Fruit fly (Drosophila melanogaster) whole organism: Measurements from ENCODE around the gene CG13796.
"Not testable (repeated sequence)": the region's sequence is repeated elsewhere in the genome, so short reads cannot be mapped to it uniquely, and the experiment has no call there.

Experiments
- CG8478 ChIP-seq: fragments of >200 bp; optimal IDR thresholded peaks from 2 replicates; lab custom pipeline; 2018; ENCODE audit warnings: inconsistent platforms
- Dll ChIP-seq: fragments of >200 bp; optimal IDR thresholded peaks from 2 replicates; lab custom pipeline; 2017
- EcR ChIP-seq, 2 experiments: fragments of >200 bp; optimal IDR thresholded peaks; 2 replicates each; lab custom pipeline; 2017; ENCODE audit warnings: missing biosample characterization in 2 of 2, missing genetic modification characterization in 2 of 2, missing genetic modification reagents in 2 of 2
- pan ChIP-seq: fragments of >200 bp; optimal IDR thresholded peaks from 2 replicates; lab custom pipeline; 2017
- psq ChIP-seq: fragments of >200 bp; optimal IDR thresholded peaks from 2 replicates; lab custom pipeline; 2017
- usp ChIP-seq: fragments of >200 bp; optimal IDR thresholded peaks from 2 replicates; lab custom pipeline; 2017; ENCODE audit warnings: missing biosample characterization, missing genetic modification characterization, mixed read lengths

The CG13796 gene

DNA sequence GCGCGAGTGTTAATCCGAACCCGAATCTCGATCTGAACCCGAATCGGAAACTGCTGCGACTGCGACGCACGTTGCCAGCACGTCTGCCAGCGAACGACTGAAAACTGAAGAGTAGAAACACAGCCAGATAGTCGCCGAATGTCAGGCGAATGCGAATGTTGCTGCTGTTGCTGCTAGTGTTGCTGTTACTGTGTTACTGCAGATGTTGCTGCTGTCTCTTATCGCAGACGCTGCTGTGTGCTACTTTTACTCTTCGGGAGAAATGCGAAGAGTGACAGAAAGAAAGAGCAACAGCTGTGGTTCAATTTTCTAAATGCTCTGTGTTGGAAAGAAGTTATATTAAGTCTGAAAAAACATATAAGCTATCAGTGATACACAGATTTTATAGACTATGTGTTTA is at the start of gene CG13796:
CG13796 (minus strand) TSS at position 101 of the 400 bp plus-strand sequence.
- not testable (repeated sequence) for TF ChIP-seq usp (GFP tag; lab: Kevin White, UChicago); psq; Dll (lab: Kevin White, UChicago)

DNA sequence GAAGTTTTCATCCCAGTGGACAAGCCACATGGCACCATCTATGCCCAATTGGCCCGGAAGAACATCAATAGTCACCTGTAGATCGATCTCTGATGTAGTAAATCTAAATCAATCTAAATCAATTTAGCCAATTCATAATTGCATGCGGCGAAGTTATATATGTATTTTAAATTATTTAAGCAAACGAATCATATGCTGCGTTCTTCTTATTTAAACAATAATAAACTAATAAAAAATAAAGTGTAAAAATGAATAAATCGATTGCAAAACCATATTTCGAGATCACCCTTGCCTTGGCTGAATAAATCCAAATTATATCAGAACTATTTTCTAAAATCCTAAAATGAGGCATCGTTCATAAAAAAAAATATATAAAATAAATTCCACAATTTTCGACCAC is 48.7 kb upstream of the CG13796 start, which contains the start of gene CG7164:
CG7164 (plus strand) TSS at position 301 of the 400 bp plus-strand sequence.
- no peak for TF ChIP-seq usp (GFP tag; lab: Kevin White, UChicago)
- no peak for TF ChIP-seq pan (lab: Kevin White, UChicago)
- TF ChIP-seq psq, result no peak
- no peak for TF ChIP-seq EcR (GFP tag; optimal IDR thresholded peaks at IDR 0.05; lab: Kevin White, UChicago)
- TF ChIP-seq CG8478 (lab: Kevin White, UChicago), result no peak
- TF ChIP-seq Dll (lab: Kevin White, UChicago), result no peak

DNA sequence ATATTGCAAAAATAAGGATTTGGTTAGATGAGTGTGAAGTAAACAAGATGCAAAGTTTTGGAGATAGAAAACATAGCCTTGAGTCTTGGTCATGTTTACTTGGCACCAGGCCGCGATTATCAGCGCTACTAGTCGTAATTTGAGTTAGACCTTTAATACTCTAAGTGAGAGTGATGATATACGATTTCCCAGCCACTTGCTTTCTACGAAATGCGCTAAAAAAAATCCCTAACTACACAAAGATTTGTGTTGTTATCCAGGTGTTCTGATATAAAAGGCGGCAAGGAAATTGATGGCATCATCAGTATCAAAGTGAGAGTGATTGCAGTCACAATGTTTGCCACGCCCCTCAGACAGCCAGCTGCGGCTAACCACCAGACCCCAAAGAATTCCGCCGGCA is 47.3 kb upstream of the CG13796 start, which contains the start of gene Uro:
Uro (plus strand) TSS at position 301 of the 400 bp plus-strand sequence.
- no peak for TF ChIP-seq pan (lab: Kevin White, UChicago)
- no peak for TF ChIP-seq CG8478 (lab: Kevin White, UChicago)
- TF ChIP-seq EcR (GFP tag; optimal IDR thresholded peaks at IDR 0.05; lab: Kevin White, UChicago), result no peak
- TF ChIP-seq Dll (lab: Kevin White, UChicago), result no peak
- no peak for TF ChIP-seq usp (GFP tag; lab: Kevin White, UChicago)
- no peak for TF ChIP-seq psq

dm6 chr2L:7777979-7778692 is 45.7 kb upstream of the CG13796 start, which contains the start of gene CG7179:
CG7179 (minus strand) TSS chr2L:7778029.
- TF ChIP-seq pan (lab: Kevin White, UChicago), result no peak
- no peak for TF ChIP-seq Dll (lab: Kevin White, UChicago)
- TF ChIP-seq psq, result no peak
- TF ChIP-seq EcR (GFP tag; optimal IDR thresholded peaks at IDR 0.05; lab: Kevin White, UChicago), result no peak
- TF ChIP-seq usp (GFP tag; lab: Kevin White, UChicago), result no peak
- no peak for TF ChIP-seq CG8478 (lab: Kevin White, UChicago)

dm6 chr2L:7775260-7775659 is 42.8 kb upstream of the CG13796 start:
- TF ChIP-seq Dll (lab: Kevin White, UChicago) (no peak), psq (no peak), CG8478 (lab: Kevin White, UChicago) (no peak), EcR (GFP tag; optimal IDR thresholded peaks at IDR 0.05; lab: Kevin White, UChicago) (no peak), usp (GFP tag; lab: Kevin White, UChicago) (no peak)

DNA sequence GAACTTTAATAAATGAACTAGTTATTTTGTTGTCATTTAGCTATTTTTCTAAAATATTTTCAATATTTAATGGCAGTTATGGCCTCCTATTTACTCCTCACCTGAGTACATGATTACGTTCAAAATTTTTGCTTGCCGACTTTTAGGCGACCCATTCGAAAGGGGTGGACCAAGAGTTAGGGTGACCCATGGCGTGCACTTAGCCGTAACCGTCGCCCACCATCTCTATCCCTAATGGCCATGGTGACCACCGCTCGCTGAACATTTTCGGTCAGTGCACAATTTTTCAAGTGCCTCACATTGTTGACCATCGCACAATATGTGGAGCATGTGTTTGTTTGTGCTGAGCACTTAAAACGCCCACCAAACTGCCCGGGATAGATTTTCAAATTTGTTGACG is 39.4 kb upstream of the CG13796 start:
- TF ChIP-seq EcR (GFP tag; optimal IDR thresholded peaks at IDR 0.05; lab: Kevin White, UChicago) (no peak), psq (no peak), pan (lab: Kevin White, UChicago) (no peak), CG8478 (lab: Kevin White, UChicago) (no peak), Dll (lab: Kevin White, UChicago) (no peak), usp (GFP tag; lab: Kevin White, UChicago) (no peak)

- TF ChIP-seq CG8478 (lab: Kevin White, UChicago), result no peak
- no peak for TF ChIP-seq EcR (GFP tag; optimal IDR thresholded peaks at IDR 0.05; lab: Kevin White, UChicago)
- no peak for TF ChIP-seq pan (lab: Kevin White, UChicago)
Observed at dm6 chr2L:7767328-7767727, 34.9 kb upstream of the CG13796 start, which contains the start of gene CG7191. CG7191 (plus strand) TSS chr2L:7767628.

DNA sequence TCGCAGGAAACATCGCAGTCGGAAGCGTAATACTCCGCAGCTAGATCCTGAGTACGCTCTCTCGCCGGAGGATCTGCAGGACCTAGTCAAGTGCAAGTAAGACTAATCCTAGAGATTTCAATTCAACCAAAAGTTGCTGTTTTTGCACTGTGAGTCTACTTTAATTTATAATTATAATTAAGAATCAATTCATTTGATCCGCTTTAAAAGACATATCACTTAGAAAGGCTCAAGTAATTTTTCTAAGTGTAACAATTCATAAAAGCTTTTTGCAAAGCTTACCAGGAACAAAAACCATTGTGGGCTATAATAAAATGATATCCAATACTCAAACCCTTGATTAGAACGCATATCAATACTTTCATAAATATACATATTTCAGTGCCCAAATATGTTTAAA is 24.4 kb upstream of the CG13796 start:
- TF ChIP-seq CG8478 (lab: Kevin White, UChicago) (no peak), EcR (GFP tag; optimal IDR thresholded peaks at IDR 0.05; lab: Kevin White, UChicago) (no peak), pan (lab: Kevin White, UChicago) (no peak)

dm6 chr2L:7754539-7754938 is 22.1 kb upstream of the CG13796 start:
- TF ChIP-seq usp (GFP tag; lab: Kevin White, UChicago), result no peak
- TF ChIP-seq EcR (GFP tag; optimal IDR thresholded peaks at IDR 0.05; lab: Kevin White, UChicago), result no peak
- no peak for TF ChIP-seq pan (lab: Kevin White, UChicago)
- TF ChIP-seq psq, result no peak
- no peak for TF ChIP-seq CG8478 (lab: Kevin White, UChicago)
- TF ChIP-seq Dll (lab: Kevin White, UChicago), result no peak

DNA sequence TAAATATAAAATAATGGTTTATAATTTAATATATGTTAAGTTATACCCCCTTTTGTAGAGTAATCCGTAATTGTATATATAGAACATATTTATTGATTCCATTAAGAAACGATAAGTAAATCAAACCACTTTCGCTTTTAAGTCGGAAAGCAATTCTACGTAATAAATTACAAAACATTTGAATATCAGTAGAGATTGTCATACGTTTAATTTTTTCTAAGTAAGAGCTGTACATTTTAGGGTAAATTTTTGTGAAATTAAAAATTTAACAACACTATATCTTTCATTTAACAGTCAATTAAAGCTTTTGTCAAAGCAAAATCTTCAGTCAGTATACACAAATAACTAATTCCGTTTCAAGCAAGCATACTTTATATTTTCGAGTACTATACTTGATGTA is 21.4 kb upstream of the CG13796 start, which contains the start of gene CG46025:
CG46025 (plus strand) TSS at position 301 of the 400 bp plus-strand sequence.
- TF ChIP-seq EcR (GFP tag; optimal IDR thresholded peaks at IDR 0.05; lab: Kevin White, UChicago) (no peak), pan (lab: Kevin White, UChicago) (no peak), CG8478 (lab: Kevin White, UChicago) (no peak), Dll (lab: Kevin White, UChicago) (no peak), psq (no peak), usp (GFP tag; lab: Kevin White, UChicago) (no peak)

dm6 chr2L:7753086-7753485 is 20.6 kb upstream of the CG13796 start, which contains the start of gene CG7203:
CG7203 (minus strand) TSS chr2L:7753186.
- TF ChIP-seq EcR (GFP tag; optimal IDR thresholded peaks at IDR 0.05; lab: Kevin White, UChicago), result no peak
- no peak for TF ChIP-seq usp (GFP tag; lab: Kevin White, UChicago)
- no peak for TF ChIP-seq psq
- TF ChIP-seq CG8478 (lab: Kevin White, UChicago), result no peak
- TF ChIP-seq pan (lab: Kevin White, UChicago), result no peak
- TF ChIP-seq Dll (lab: Kevin White, UChicago), result no peak

DNA sequence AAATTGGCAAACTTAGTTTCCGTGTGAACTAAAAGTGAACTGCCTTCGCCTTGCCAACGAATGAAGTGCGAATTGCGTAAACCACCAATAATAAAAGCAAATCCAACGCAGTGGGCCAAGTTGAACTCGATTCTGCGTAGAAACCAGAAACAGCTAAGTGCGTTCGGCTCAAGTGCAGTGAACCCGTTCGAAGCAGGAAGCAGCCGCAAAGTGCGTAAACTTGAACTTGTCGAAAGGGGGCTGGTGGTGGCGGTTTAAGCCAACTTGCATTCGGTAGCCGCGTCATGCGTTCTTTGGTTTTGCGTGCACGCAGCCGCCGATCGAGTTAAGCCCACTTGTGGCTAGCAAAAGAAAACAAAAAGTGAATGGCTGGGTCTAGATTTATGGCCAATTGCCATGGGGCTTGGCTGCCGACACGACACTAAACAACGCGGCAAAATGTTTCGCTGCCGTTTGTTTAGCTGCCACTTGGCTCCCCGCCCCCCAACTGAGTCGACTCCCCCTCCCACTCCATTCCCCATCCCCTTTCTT is 18.2 kb upstream of the CG13796 start:
- TF ChIP-seq Dll (lab: Kevin White, UChicago), result no peak
- TF ChIP-seq EcR (GFP tag; optimal IDR thresholded peaks at IDR 0.05; lab: Kevin White, UChicago), result peak in 1 of 2 experiments; percentile 72
